Worm (Caenorhabditis elegans) whole organism, L3 larva: Measurements from ENCODE around the gene W08E12.8.
"Not testable (repeated sequence)": the region's sequence is repeated elsewhere in the genome, so short reads cannot be mapped to it uniquely, and the experiment has no call there.

Experiments used
- R02D3.7 ChIP-seq: fragments of 150-350 bp; optimal IDR thresholded peaks from 2 replicates; lab custom pipeline; 2014; ENCODE audit warnings: missing biosample characterization, missing genetic modification characterization
- ZK546.5 ChIP-seq: sonication (generic microtip); optimal IDR thresholded peaks from 2 replicates; lab custom pipeline; 2017; ENCODE audit warnings: missing biosample characterization, missing genetic modification characterization
- aly-2 ChIP-seq: fragments of 150-350 bp; optimal IDR thresholded peaks from 2 replicates; lab custom pipeline; 2014; ENCODE audit warnings: missing biosample characterization, missing genetic modification characterization
- ama-1 ChIP-seq: fragments of 150-350 bp; optimal IDR thresholded peaks from 2 replicates; lab custom pipeline; 2018
- ceh-16 ChIP-seq: sonication (generic microtip); optimal IDR thresholded peaks from 2 replicates; lab custom pipeline; 2017; ENCODE audit warnings: missing biosample characterization, missing genetic modification characterization
- ceh-82 ChIP-seq: fragments of 150-350 bp; optimal IDR thresholded peaks from 2 replicates; lab custom pipeline; 2014; ENCODE audit warnings: missing biosample characterization, missing genetic modification characterization
- daf-12 ChIP-seq: fragments of 150-350 bp; optimal IDR thresholded peaks from 2 replicates; lab custom pipeline; 2014; ENCODE audit warnings: missing biosample characterization, missing genetic modification reagents, missing genetic modification characterization
- egl-5 ChIP-seq: fragments of 150-350 bp; optimal IDR thresholded peaks from 2 replicates; lab custom pipeline; 2017; ENCODE audit warnings: missing biosample characterization, missing genetic modification reagents, missing genetic modification characterization, inconsistent platforms
- elt-1 ChIP-seq: fragments of 150-350 bp; optimal IDR thresholded peaks from 2 replicates; lab custom pipeline; 2014; ENCODE audit warnings: missing biosample characterization, missing genetic modification characterization
- elt-2 ChIP-seq: sonication (generic microtip); optimal IDR thresholded peaks from 2 replicates; lab custom pipeline; 2016; ENCODE audit warnings: missing genetic modification reagents, mild to moderate bottlenecking, missing genetic modification characterization, missing compliant biosample characterization
- elt-3 ChIP-seq, 3 experiments: fragments of 150-350 bp in 1 of 3; sonication (generic microtip) in 2 of 3; optimal IDR thresholded peaks; 2 replicates in 2 of 3; 4 replicates in 1 of 3; lab custom pipeline; 2014 to 2017; ENCODE audit warnings: missing biosample characterization in 3 of 3, missing genetic modification characterization in 3 of 3
- fos-1 ChIP-seq: fragments of 150-350 bp; optimal IDR thresholded peaks from 2 replicates; lab custom pipeline; 2014; ENCODE audit warnings: missing biosample characterization, missing genetic modification characterization
- hmg-11 ChIP-seq: sonication (generic microtip); optimal IDR thresholded peaks from 2 replicates; lab custom pipeline; 2016; ENCODE audit warnings: missing genetic modification characterization, missing compliant biosample characterization
- jun-1 ChIP-seq: fragments of 150-350 bp; optimal IDR thresholded peaks from 2 replicates; lab custom pipeline; 2014; ENCODE audit warnings: missing biosample characterization, missing genetic modification reagents, missing genetic modification characterization
- lin-15B ChIP-seq: fragments of 150-350 bp; optimal IDR thresholded peaks from 2 replicates; lab custom pipeline; 2014; ENCODE audit warnings: missing biosample characterization, missing genetic modification characterization
- lin-39 ChIP-seq: fragments of 150-350 bp; optimal IDR thresholded peaks from 2 replicates; lab custom pipeline; 2018; ENCODE audit warnings: missing biosample characterization, missing genetic modification reagents, missing genetic modification characterization
- mdl-1 ChIP-seq: fragments of 150-350 bp; optimal IDR thresholded peaks from 2 replicates; lab custom pipeline; 2014; ENCODE audit warnings: missing biosample characterization, missing genetic modification characterization
- mml-1 ChIP-seq: fragments of 150-350 bp; sonication (generic microtip); optimal IDR thresholded peaks from 3 replicates; lab custom pipeline; 2014; ENCODE audit warnings: missing biosample characterization, missing genetic modification characterization
- nfya-1 ChIP-seq: sonication (generic microtip); optimal IDR thresholded peaks from 2 replicates; lab custom pipeline; 2017; ENCODE audit warnings: missing genetic modification characterization, mild to moderate bottlenecking, missing compliant biosample characterization, antibody characterized with exemption, moderate library complexity; ENCODE audit not compliant: insufficient read depth
- nhr-11 ChIP-seq: fragments of 150-350 bp; optimal IDR thresholded peaks from 2 replicates; lab custom pipeline; 2014; ENCODE audit warnings: missing biosample characterization, missing genetic modification characterization
- nhr-12 ChIP-seq: fragments of 150-350 bp; optimal IDR thresholded peaks from 2 replicates; lab custom pipeline; 2014; ENCODE audit warnings: missing biosample characterization, missing genetic modification characterization
- nhr-23 ChIP-seq: fragments of 150-350 bp; optimal IDR thresholded peaks from 2 replicates; lab custom pipeline; 2014; ENCODE audit warnings: missing biosample characterization, missing genetic modification reagents, missing genetic modification characterization
- nhr-237 ChIP-seq: fragments of 150-350 bp; optimal IDR thresholded peaks from 2 replicates; lab custom pipeline; 2014; ENCODE audit warnings: missing biosample characterization, missing genetic modification characterization
- nhr-25 ChIP-seq: sonication (generic microtip); optimal IDR thresholded peaks from 2 replicates; lab custom pipeline; 2017; ENCODE audit warnings: missing biosample characterization, missing genetic modification characterization
- nhr-28 ChIP-seq: fragments of 150-350 bp; optimal IDR thresholded peaks from 2 replicates; lab custom pipeline; 2014; ENCODE audit warnings: missing biosample characterization, missing genetic modification characterization
- nhr-43 ChIP-seq: sonication (generic microtip); optimal IDR thresholded peaks from 2 replicates; lab custom pipeline; 2016; ENCODE audit warnings: mild to moderate bottlenecking, missing genetic modification characterization, missing compliant biosample characterization; ENCODE audit not compliant: poor library complexity, severe bottlenecking
- nhr-67 ChIP-seq: fragments of 150-350 bp; optimal IDR thresholded peaks from 2 replicates; lab custom pipeline; 2014; ENCODE audit warnings: missing biosample characterization, missing genetic modification characterization
- nhr-77 ChIP-seq: fragments of 150-350 bp; optimal IDR thresholded peaks from 2 replicates; lab custom pipeline; 2014; ENCODE audit warnings: missing biosample characterization, missing genetic modification characterization
- sea-2 ChIP-seq: fragments of 150-350 bp; sonication (generic microtip); optimal IDR thresholded peaks from 4 replicates; lab custom pipeline; 2014; ENCODE audit warnings: missing biosample characterization, missing genetic modification reagents, missing genetic modification characterization
- snpc-4 ChIP-seq: fragments of 150-350 bp; optimal IDR thresholded peaks from 2 replicates; lab custom pipeline; 2014; ENCODE audit warnings: missing biosample characterization, missing genetic modification characterization
- tbx-2 ChIP-seq: sonication (generic microtip); optimal IDR thresholded peaks from 2 replicates; lab custom pipeline; 2016; ENCODE audit warnings: mild to moderate bottlenecking, missing genetic modification characterization, missing compliant biosample characterization
- zag-1 ChIP-seq: fragments of 150-350 bp; optimal IDR thresholded peaks from 2 replicates; lab custom pipeline; 2014; ENCODE audit warnings: missing biosample characterization, missing genetic modification characterization

The W08E12.8 gene

ce11 chrIV:3296578-3297549 is 4.7 kb downstream of the W08E12.8 start:
- TF ChIP-seq nhr-43 (tag; lab: Kevin White, UChicago) (no peak), ceh-16 (tag; lab: Kevin White, UChicago) (no peak), ama-1 (no peak), daf-12 (tag; lab: Kevin White, UChicago) (no peak), nhr-11 (tag; lab: Kevin White, UChicago) (no peak), nhr-67 (tag; lab: Kevin White, UChicago) (no peak), elt-2 (tag; lab: Kevin White, UChicago) (no peak), nhr-28 (tag; lab: Kevin White, UChicago) (no peak), egl-5 (tag; lab: Kevin White, UChicago) (no peak), fos-1 (tag; lab: Kevin White, UChicago) (no peak), lin-15B (tag; lab: Kevin White, UChicago) (no peak), R02D3.7 (tag; lab: Kevin White, UChicago) (no peak)
- TF ChIP-seq, all 47 proteins: peak for 0

ce11 chrIV:3298300-3298699 is 6.1 kb downstream of the W08E12.8 start, which contains the start of gene W08E12.6:
TSS of gene W08E12.6 (plus strand) at chrIV:3298600.
- no peak for TF ChIP-seq sea-2
- no peak for TF ChIP-seq ama-1
- no peak for TF ChIP-seq elt-2 (tag; lab: Kevin White, UChicago)
- no peak for TF ChIP-seq aly-2
- TF ChIP-seq snpc-4 (tag; lab: Kevin White, UChicago) = no peak
- TF ChIP-seq nhr-25 (tag; lab: Kevin White, UChicago) = no peak
- no peak for TF ChIP-seq mdl-1 (tag; lab: Kevin White, UChicago)
- no peak for TF ChIP-seq nhr-23 (tag; lab: Kevin White, UChicago)
- TF ChIP-seq egl-5 (tag; lab: Kevin White, UChicago) = no peak
- TF ChIP-seq zag-1 = no peak
- TF ChIP-seq mml-1 (tag; lab: Kevin White, UChicago) = no peak
- no peak for TF ChIP-seq ceh-82

- TF ChIP-seq snpc-4 (tag; lab: Kevin White, UChicago) (no peak), ZK546.5 (tag; lab: Kevin White, UChicago) (no peak), jun-1 (no peak), zag-1 (no peak), hmg-11 (tag; lab: Kevin White, UChicago) (no peak), ceh-82 (no peak), R02D3.7 (tag; lab: Kevin White, UChicago) (no peak), nhr-77 (tag; lab: Kevin White, UChicago) (no peak), nhr-237 (tag; lab: Kevin White, UChicago) (no peak), nhr-43 (tag; lab: Kevin White, UChicago) (no peak), nhr-25 (tag; lab: Kevin White, UChicago) (no peak), lin-15B (tag; lab: Kevin White, UChicago) (no peak), nhr-12 (tag; lab: Kevin White, UChicago) (no peak), nfya-1 (no peak), lin-39 (no peak), tbx-2 (tag; lab: Kevin White, UChicago) (no peak), egl-5 (tag; lab: Kevin White, UChicago) (no peak), sea-2 (no peak), elt-1 (no peak), elt-3 (tag; optimal IDR thresholded peaks at IDR 0.05; lab: Kevin White, UChicago) (no peak)
These were observed 7.1 kb downstream of the W08E12.8 start for ce11 chrIV:3299229-3299628.

ce11 chrIV:3300492-3300891 is 8.3 kb downstream of the W08E12.8 start, which contains the start of gene W08E12.5:
TSS of gene W08E12.5 (plus strand) at chrIV:3300792.
- no peak for TF ChIP-seq ceh-16 (tag; lab: Kevin White, UChicago)

ce11 chrIV:3302058-3302457 is 9.9 kb downstream of the W08E12.8 start, which contains the start of gene W08E12.4:
TSS of gene W08E12.4 (plus strand) at chrIV:3302358.
- not testable (repeated sequence) for TF ChIP-seq snpc-4, nhr-43, elt-2 (tag; lab: Kevin White, UChicago)
